Fruit fly (Drosophila melanogaster): ENCODE results near the gene Sarm.

- TF ChIP-seq Lpt (GFP tag; optimal IDR thresholded peaks at IDR 0.05) (no peak), CG14860 (GFP tag; IDR thresholded peaks at IDR 0.05; ENCODE audit: partially characterized antibody) (no peak), CG10209 (GFP tag; optimal IDR thresholded peaks at IDR 0.05) (no peak), CG16779 (GFP tag; IDR thresholded peaks at IDR 0.05) (no peak), row (GFP tag; IDR thresholded peaks at IDR 0.05) (no peak), zfh2 (GFP tag; optimal IDR thresholded peaks at IDR 0.05) (no peak), Dfd (GFP tag; optimal IDR thresholded peaks at IDR 0.05) (no peak), Side (GFP tag; optimal IDR thresholded peaks at IDR 0.05) (no peak), CG4707 (GFP tag; optimal IDR thresholded peaks at IDR 0.05) (no peak), Hmr (GFP tag; optimal IDR thresholded peaks at IDR 0.05) (no peak), Sox102F (GFP tag; optimal IDR thresholded peaks at IDR 0.05) (peak; percentile 3)
Observed at dm6 chr3L:8150812-8151211, 87.1 kb downstream of the Sarm start.

Data from whole organism, embryonic.